Fruit fly (Drosophila melanogaster) whole organism, embryonic: ENCODE data around the gene CG7607.
A peak's percentile ranks its signal among the peaks of the same experiment; 100 is the strongest.

Source experiments
- Ada2b ChIP-seq: fragments of 200-800 bp; sonication (Bioruptor generic); IDR thresholded peaks from 2 replicates; pipeline ENCODE4 v1.3.6; 2022; ENCODE audit warnings: missing biosample characterization, missing genetic modification characterization
- Adf1 ChIP-seq: fragments of 200-800 bp; sonication (Bioruptor generic); IDR thresholded peaks from 2 replicates; pipeline ENCODE4 v1.3.6; 2022; ENCODE audit warnings: missing biosample characterization, missing genetic modification characterization
- Awh ChIP-seq: fragments of 200-800 bp; sonication (Bioruptor generic); IDR thresholded peaks from 2 replicates; pipeline ENCODE4, ENCODE4 v1.3.6; 2022; ENCODE audit warnings: missing biosample characterization, missing genetic modification characterization
- Blimp-1 ChIP-seq: fragments of 200-800 bp; sonication (Bioruptor generic); optimal IDR thresholded peaks from 3 replicates; lab custom pipeline; 2018; ENCODE audit warnings: missing biosample characterization, missing genetic modification characterization, mild to moderate bottlenecking, moderate library complexity, missing genetic modification reagents
- CG10431 ChIP-seq: fragments of 200-800 bp; sonication (Bioruptor generic); optimal IDR thresholded peaks from 3 replicates; lab custom pipeline; 2018; ENCODE audit warnings: missing biosample characterization, mild to moderate bottlenecking, missing genetic modification characterization
- CG10543 ChIP-seq: fragments of 200-800 bp; sonication (Bioruptor generic); optimal IDR thresholded peaks from 3 replicates; lab custom pipeline; 2017; ENCODE audit warnings: missing biosample characterization, mild to moderate bottlenecking, missing genetic modification characterization, moderate library complexity
- CG12104 ChIP-seq: fragments of 200-800 bp; sonication (Bioruptor generic); optimal IDR thresholded peaks from 3 replicates; lab custom pipeline; 2016; ENCODE audit warnings: missing biosample characterization, missing genetic modification characterization
- CG12299 ChIP-seq: fragments of 200-800 bp; sonication (Bioruptor generic); optimal IDR thresholded peaks from 2 replicates; lab custom pipeline; 2018; ENCODE audit warnings: missing biosample characterization, mild to moderate bottlenecking, missing genetic modification characterization
- CG13296 ChIP-seq: fragments of 200-800 bp; sonication (Bioruptor generic); optimal IDR thresholded peaks from 3 replicates; lab custom pipeline; 2018; ENCODE audit warnings: missing biosample characterization, mild to moderate bottlenecking, missing genetic modification characterization
- CG15269 ChIP-seq: fragments of 200-800 bp; sonication (Bioruptor generic); optimal IDR thresholded peaks from 2 replicates; lab custom pipeline; 2018; ENCODE audit warnings: missing biosample characterization, mild to moderate bottlenecking, missing genetic modification characterization, moderate library complexity
- CG1602 ChIP-seq: fragments of 200-800 bp; sonication (Bioruptor generic); optimal IDR thresholded peaks from 3 replicates; lab custom pipeline; 2016; ENCODE audit warnings: missing biosample characterization, missing genetic modification characterization
- CG2202 ChIP-seq: fragments of 200-800 bp; sonication (Bioruptor generic); optimal IDR thresholded peaks from 2 replicates; lab custom pipeline; 2018; ENCODE audit warnings: missing biosample characterization, mild to moderate bottlenecking, missing genetic modification characterization
- CG31365 ChIP-seq: fragments of 200-800 bp; sonication (Bioruptor generic); optimal IDR thresholded peaks from 2 replicates; lab custom pipeline; 2018; ENCODE audit warnings: missing biosample characterization, mild to moderate bottlenecking, missing genetic modification characterization
- CG3838 ChIP-seq: fragments of 200-800 bp; sonication (Bioruptor generic); optimal IDR thresholded peaks from 3 replicates; lab custom pipeline; 2016; ENCODE audit warnings: missing biosample characterization, missing genetic modification characterization
- CG3847 ChIP-seq: fragments of 200-800 bp; sonication (Bioruptor generic); IDR thresholded peaks from 2 replicates; pipeline ENCODE4 v1.3.6; 2022; ENCODE audit warnings: missing biosample characterization, missing genetic modification characterization
- CG6683 ChIP-seq: fragments of 200-800 bp; sonication (Bioruptor generic); optimal IDR thresholded peaks from 2 replicates; lab custom pipeline; 2017; ENCODE audit warnings: missing biosample characterization, mild to moderate bottlenecking, missing genetic modification characterization, missing genetic modification reagents
- CG7839 ChIP-seq: fragments of 200-800 bp; sonication (Bioruptor generic); optimal IDR thresholded peaks from 3 replicates; lab custom pipeline; 2018; ENCODE audit warnings: missing biosample characterization, mild to moderate bottlenecking, missing genetic modification characterization, moderate library complexity
- CG8359 ChIP-seq: fragments of 200-800 bp; sonication (Bioruptor generic); optimal IDR thresholded peaks from 2 replicates; lab custom pipeline; 2017; ENCODE audit warnings: missing biosample characterization, mild to moderate bottlenecking, missing genetic modification characterization, borderline replicate concordance
- CG8924 ChIP-seq: fragments of 200-800 bp; optimal IDR thresholded peaks from 3 replicates; lab custom pipeline; 2019; ENCODE audit warnings: missing biosample characterization, mild to moderate bottlenecking, missing genetic modification characterization, moderate library complexity
- CG8944 ChIP-seq: fragments of 200-800 bp; sonication (Bioruptor generic); optimal IDR thresholded peaks from 3 replicates; lab custom pipeline; 2016; ENCODE audit warnings: missing biosample characterization, missing genetic modification characterization
- CG9817 ChIP-seq: fragments of 200-800 bp; sonication (Bioruptor generic); optimal IDR thresholded peaks from 2 replicates; lab custom pipeline; 2018; ENCODE audit warnings: missing biosample characterization, mild to moderate bottlenecking, missing genetic modification characterization, moderate library complexity
- CkIIα-i1 ChIP-seq: fragments of 200-800 bp; sonication (Bioruptor generic); IDR thresholded peaks from 2 replicates; pipeline ENCODE4 v1.3.6; 2022; ENCODE audit warnings: missing biosample characterization, missing genetic modification characterization
- Dad ChIP-seq: fragments of 200-800 bp; sonication (Bioruptor generic); optimal IDR thresholded peaks from 3 replicates; lab custom pipeline; 2016; ENCODE audit warnings: missing biosample characterization, missing genetic modification characterization
- E2f2 ChIP-seq: fragments of 200-800 bp; sonication (Bioruptor generic); IDR thresholded peaks from 2 replicates; pipeline ENCODE4 v1.3.6; 2022; ENCODE audit warnings: missing biosample characterization, missing genetic modification characterization
- H2.0 ChIP-seq: fragments of 200-800 bp; sonication (Bioruptor generic); IDR thresholded peaks from 2 replicates; pipeline ENCODE4 v1.3.6; 2022; ENCODE audit warnings: missing biosample characterization, missing genetic modification characterization
- HLH3B ChIP-seq: fragments of 200-800 bp; sonication (Bioruptor generic); IDR thresholded peaks from 2 replicates; pipeline ENCODE4 v1.3.6; 2022; ENCODE audit warnings: missing biosample characterization, missing genetic modification characterization
- HmgD ChIP-seq: fragments of 200-800 bp; sonication (Bioruptor generic); optimal IDR thresholded peaks from 3 replicates; lab custom pipeline; 2016; ENCODE audit warnings: missing biosample characterization, missing genetic modification characterization
- Hmr ChIP-seq: fragments of 200-800 bp; sonication (Bioruptor generic); optimal IDR thresholded peaks from 3 replicates; lab custom pipeline; 2017; ENCODE audit warnings: mild to moderate bottlenecking, missing biosample characterization, missing genetic modification reagents, missing genetic modification characterization
- MBD-R2 ChIP-seq: fragments of 200-800 bp; sonication (Bioruptor generic); IDR thresholded peaks from 2 replicates; pipeline ENCODE4 v1.3.6; 2022; ENCODE audit warnings: missing biosample characterization, missing genetic modification characterization
- NFAT ChIP-seq: fragments of 200-800 bp; sonication (Bioruptor generic); IDR thresholded peaks from 2 replicates; pipeline ENCODE4 v1.3.6; 2022; ENCODE audit warnings: missing biosample characterization, missing genetic modification characterization
- Nf-YB ChIP-seq: fragments of 200-800 bp; sonication (Bioruptor generic); optimal IDR thresholded peaks from 3 replicates; lab custom pipeline; 2019; ENCODE audit warnings: missing biosample characterization, mild to moderate bottlenecking, missing genetic modification characterization, moderate library complexity
- PHDP ChIP-seq: fragments of 200-800 bp; sonication (Bioruptor generic); optimal IDR thresholded peaks from 3 replicates; lab custom pipeline; 2018; ENCODE audit warnings: missing biosample characterization, mild to moderate bottlenecking, missing genetic modification characterization, moderate library complexity
- Ssrp ChIP-seq: fragments of 200-800 bp; sonication (Bioruptor generic); optimal IDR thresholded peaks from 2 replicates; lab custom pipeline; 2018; ENCODE audit warnings: missing biosample characterization, mild to moderate bottlenecking, missing genetic modification characterization, moderate library complexity
- Usf ChIP-seq: fragments of 200-800 bp; sonication (Bioruptor generic); optimal IDR thresholded peaks from 2 replicates; lab custom pipeline; 2017; ENCODE audit warnings: missing genotype, missing biosample characterization, missing genetic modification characterization
- abd-A ChIP-seq: fragments of 200-800 bp; sonication (Bioruptor generic); optimal IDR thresholded peaks from 3 replicates; lab custom pipeline; 2019; ENCODE audit warnings: missing biosample characterization, mild to moderate bottlenecking, missing genetic modification characterization, moderate library complexity
- bigmax ChIP-seq: fragments of 200-800 bp; sonication (Bioruptor generic); optimal IDR thresholded peaks from 2 replicates; lab custom pipeline; 2018; ENCODE audit warnings: missing biosample characterization, mild to moderate bottlenecking, missing genetic modification characterization
- bowl ChIP-seq: fragments of 200-800 bp; sonication (Bioruptor generic); IDR thresholded peaks from 2 replicates; pipeline ENCODE4 v1.3.6; 2022; ENCODE audit warnings: missing biosample characterization, missing genetic modification characterization
- bsh ChIP-seq, 2 experiments: fragments of 200-800 bp; sonication (Bioruptor generic); optimal IDR thresholded peaks; 2 replicates each; lab custom pipeline; 2017 to 2018; ENCODE audit warnings: mild to moderate bottlenecking in 2 of 2, missing biosample characterization in 2 of 2, missing genetic modification characterization in 2 of 2, moderate library complexity in 1 of 2
- fd102C ChIP-seq: fragments of 200-800 bp; sonication (Bioruptor generic); optimal IDR thresholded peaks from 2 replicates; lab custom pipeline; 2018; ENCODE audit warnings: missing biosample characterization, mild to moderate bottlenecking, missing genetic modification characterization, moderate library complexity
- fd64A ChIP-seq: fragments of 200-800 bp; sonication (Bioruptor generic); optimal IDR thresholded peaks from 3 replicates; lab custom pipeline; 2018; ENCODE audit warnings: missing biosample characterization, mild to moderate bottlenecking, missing genetic modification characterization
- grn ChIP-seq: fragments of 200-800 bp; sonication (Bioruptor generic); optimal IDR thresholded peaks from 3 replicates; lab custom pipeline; 2017; ENCODE audit warnings: missing biosample characterization, missing genetic modification characterization
- nerfin-2 ChIP-seq: fragments of 200-800 bp; sonication (Bioruptor generic); IDR thresholded peaks from 2 replicates; pipeline ENCODE4 v1.3.6; 2022; ENCODE audit warnings: missing biosample characterization, missing genetic modification characterization; ENCODE audit not compliant: partially characterized antibody
- peb ChIP-seq: fragments of 200-800 bp; sonication (Bioruptor generic); IDR thresholded peaks from 2 replicates; pipeline ENCODE4 v1.3.6; 2022; ENCODE audit warnings: missing biosample characterization, missing genetic modification characterization
- prd ChIP-seq, 3 experiments: fragments of >200 bp in 2 of 3; fragments of 200-800 bp in 1 of 3; sonication (Bioruptor generic) in 1 of 3; optimal IDR thresholded peaks in 2 of 3; IDR thresholded peaks in 1 of 3; 2 replicates in 2 of 3; 3 replicates in 1 of 3; pipeline versions ENCODE4 v1.3.6 to Lab custom; 2017 to 2022; ENCODE audit warnings: missing biosample characterization in 1 of 3, missing genetic modification characterization in 1 of 3
- ranshi ChIP-seq: fragments of 200-800 bp; sonication (Bioruptor generic); IDR thresholded peaks from 2 replicates; pipeline ENCODE4 v1.3.6; 2022; ENCODE audit warnings: missing biosample characterization, missing genetic modification characterization
- unpg ChIP-seq: fragments of 200-800 bp; sonication (Bioruptor generic); optimal IDR thresholded peaks from 3 replicates; lab custom pipeline; 2018; ENCODE audit warnings: missing biosample characterization, mild to moderate bottlenecking, missing genetic modification characterization, moderate library complexity
- wdn ChIP-seq: fragments of 200-800 bp; sonication (Bioruptor generic); IDR thresholded peaks from 2 replicates; pipeline ENCODE4 v1.3.6; 2022; ENCODE audit warnings: missing biosample characterization, missing genetic modification characterization

Gene CG7607

DNA sequence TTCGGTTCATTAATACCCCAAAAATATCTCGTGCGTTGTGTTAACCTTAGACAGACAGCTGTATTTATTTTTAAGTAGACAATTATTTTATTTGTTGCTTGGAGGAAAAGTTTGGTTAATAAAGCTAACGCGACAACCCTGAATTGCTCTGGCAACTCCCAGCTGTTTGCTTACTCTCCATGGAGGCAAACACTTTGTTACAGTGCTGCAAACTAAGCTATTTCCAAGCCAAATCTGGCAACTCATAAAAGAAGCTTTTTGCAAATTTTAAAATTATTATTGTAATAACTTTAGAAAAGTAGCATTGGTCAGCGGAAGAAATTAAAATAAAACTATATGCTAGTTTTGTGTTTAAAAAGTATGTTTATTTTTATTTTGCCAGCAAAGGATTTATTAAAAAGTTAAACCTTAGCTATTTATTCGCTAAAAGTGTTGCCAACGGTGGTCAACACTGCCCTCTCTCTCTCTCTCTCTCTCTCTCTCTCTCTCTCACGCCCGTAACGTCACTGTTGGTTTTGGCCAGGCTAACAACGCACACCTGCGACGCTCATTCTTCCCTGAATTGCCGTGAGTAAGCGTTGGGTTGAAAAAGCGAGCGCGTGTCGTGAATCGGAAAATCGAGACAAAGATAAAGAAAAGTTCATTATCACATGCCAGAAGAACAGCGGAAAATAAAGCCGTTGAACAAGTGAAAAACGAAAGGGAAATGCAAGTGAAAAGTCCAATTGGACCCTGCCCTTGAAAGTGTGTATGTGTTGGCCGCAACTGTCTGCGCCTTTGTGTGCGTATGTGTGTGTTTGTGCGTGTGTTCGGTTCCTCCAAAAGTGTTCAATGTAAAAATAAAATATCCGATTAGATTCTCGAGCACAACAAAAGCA lies 16.1 kb downstream of the CG7607 start (continued):
- peak; percentile 93 for TF ChIP-seq Awh (GFP tag; lab: Robert Waterston, UW)
- TF ChIP-seq Nf-YB (GFP tag; lab: Kevin White, UChicago): peak; percentile 48
- TF ChIP-seq Hmr: peak; percentile 95
- TF ChIP-seq CG8944 (GFP tag; lab: Kevin White, UChicago): peak; percentile 80
- peak; percentile 74 for TF ChIP-seq CG2202
- peak; percentile 98 for TF ChIP-seq Blimp-1
- no peak for TF ChIP-seq CG12299
- TF ChIP-seq bsh (GFP tag; optimal IDR thresholded peaks at IDR 0.05; lab: Kevin White, UChicago): peak; percentile 59 to 84
- peak; percentile 87 for TF ChIP-seq CG3847 (GFP tag; lab: Robert Waterston, UW)
- TF ChIP-seq CG31365 (tag; lab: Kevin White, UChicago): peak; percentile 67
- TF ChIP-seq CG10431 (GFP tag; lab: Kevin White, UChicago): peak; percentile 56
- TF ChIP-seq CG1602 (GFP tag; lab: Kevin White, UChicago): peak; percentile 75
- TF ChIP-seq bigmax (GFP tag; lab: Kevin White, UChicago): peak; percentile 72
- TF ChIP-seq CG6683: peak; percentile 52
- TF ChIP-seq prd (optimal IDR thresholded peaks at IDR 0.05; lab: Kevin White, UChicago): no peak
- peak; percentile 91 for TF ChIP-seq prd (GFP tag; IDR thresholded peaks at IDR 0.05; lab: Robert Waterston, UW)
- TF ChIP-seq CkIIα-i1 (GFP tag; lab: Robert Waterston, UW): peak; percentile 67; the same call in 1 of the 2 replicates
- peak; percentile 94 for TF ChIP-seq ranshi (GFP tag; lab: Robert Waterston, UW)
- peak; percentile 94 for TF ChIP-seq wdn (GFP tag; lab: Robert Waterston, UW)
- peak; percentile 77 for TF ChIP-seq fd64A (GFP tag; lab: Kevin White, UChicago)
- peak; percentile 95 for TF ChIP-seq Ada2b (GFP tag; lab: Robert Waterston, UW)
- TF ChIP-seq CG10543 (GFP tag; lab: Kevin White, UChicago): peak; percentile 67
- peak; percentile 70 for TF ChIP-seq Dad
- peak; percentile 92 for TF ChIP-seq H2.0
- TF ChIP-seq CG15269 (tag; lab: Kevin White, UChicago): peak; percentile 85
- peak; percentile 88 for TF ChIP-seq CG8924 (tag; lab: Kevin White, UChicago)
- peak; percentile 16 for TF ChIP-seq HmgD (GFP tag; lab: Kevin White, UChicago)
- peak; percentile 81 for TF ChIP-seq CG13296
- peak; percentile 69 for TF ChIP-seq Adf1 (GFP tag; lab: Robert Waterston, UW)
- TF ChIP-seq bowl: peak; percentile 82
- peak; percentile 78 for TF ChIP-seq CG7839 (tag; lab: Kevin White, UChicago)
- peak; percentile 16 for TF ChIP-seq abd-A (tag; lab: Kevin White, UChicago)
- TF ChIP-seq grn (GFP tag; lab: Kevin White, UChicago): peak; percentile 38
- peak; percentile 47 for TF ChIP-seq CG3838 (GFP tag; lab: Kevin White, UChicago)
- peak; percentile 83 for TF ChIP-seq CG9817
- TF ChIP-seq unpg (GFP tag; lab: Kevin White, UChicago): peak; percentile 93
- TF ChIP-seq HLH3B (GFP tag; lab: Robert Waterston, UW): peak; percentile 93
- peak; percentile 88 for TF ChIP-seq peb (GFP tag; lab: Robert Waterston, UW)
- TF ChIP-seq Usf (GFP tag; lab: Kevin White, UChicago): peak; percentile 71
- peak; percentile 71 for TF ChIP-seq E2f2 (GFP tag; lab: Robert Waterston, UW)
- TF ChIP-seq Ssrp: peak; percentile 68
- TF ChIP-seq CG8359 (GFP tag; lab: Kevin White, UChicago): peak; percentile 48
- peak; percentile 94 for TF ChIP-seq NFAT (GFP tag; lab: Robert Waterston, UW)
- peak; percentile 88 for TF ChIP-seq PHDP (tag; lab: Kevin White, UChicago)
- TF ChIP-seq CG12104 (GFP tag; lab: Kevin White, UChicago): peak; percentile 84
- 0 out of 2 replicates have a peak, but pooled peaks have one; percentile 34 for TF ChIP-seq nerfin-2
- TF ChIP-seq fd102C (GFP tag; lab: Kevin White, UChicago): no peak
- peak; percentile 95 for TF ChIP-seq MBD-R2 (GFP tag; lab: Robert Waterston, UW)
